Worm (Caenorhabditis elegans) whole organism, late embryonic: Measurements from ENCODE around the gene ZK1236.1.

Experiments used
- C38D4.7 ChIP-seq: fragments of 200-800 bp; sonication (Bioruptor generic); optimal IDR thresholded peaks from 2 replicates; lab custom pipeline; 2018; ENCODE audit warnings: mild to moderate bottlenecking, missing genetic modification characterization, moderate library complexity, missing compliant biosample characterization
- ama-1 ChIP-seq: fragments of 150-350 bp; optimal IDR thresholded peaks from 2 replicates; lab custom pipeline; 2014
- ceh-19 ChIP-seq: fragments of 200-800 bp; sonication (Bioruptor generic); optimal IDR thresholded peaks from 2 replicates; lab custom pipeline; 2018; ENCODE audit warnings: mild to moderate bottlenecking, missing genetic modification characterization, missing compliant biosample characterization
- hlh-30 ChIP-seq: sonication (generic microtip); optimal IDR thresholded peaks from 2 replicates; lab custom pipeline; 2017; ENCODE audit warnings: antibody characterized with exemption, missing genetic modification characterization, missing compliant biosample characterization; ENCODE audit not compliant: insufficient read depth
- lin-11 ChIP-seq: fragments of 200-800 bp; sonication (Bioruptor generic); optimal IDR thresholded peaks from 2 replicates; lab custom pipeline; 2018; ENCODE audit warnings: mild to moderate bottlenecking, missing genetic modification characterization, missing compliant biosample characterization
- nhr-232 ChIP-seq: sonication (generic microtip); optimal IDR thresholded peaks from 2 replicates; lab custom pipeline; 2016; ENCODE audit warnings: missing genetic modification characterization, missing compliant biosample characterization
- pha-4 ChIP-seq: fragments of 150-350 bp; optimal IDR thresholded peaks from 2 replicates; lab custom pipeline; 2018; ENCODE audit warnings: missing biosample characterization, missing genetic modification reagents, missing genetic modification characterization
- rnt-1 ChIP-seq: sonication (generic microtip); optimal IDR thresholded peaks from 2 replicates; lab custom pipeline; 2016; ENCODE audit warnings: missing genetic modification characterization, missing compliant biosample characterization
- sdc-2 ChIP-seq: sonication (generic microtip); optimal IDR thresholded peaks from 2 replicates; lab custom pipeline; 2016; ENCODE audit warnings: missing genotype, missing genetic modification characterization, missing compliant biosample characterization

- TF ChIP-seq pha-4 (tag; lab: Kevin White, UChicago) (no peak), hlh-30 (no peak), lin-11 (tag; lab: Kevin White, UChicago) (no peak), ceh-19 (GFP tag; lab: Kevin White, UChicago) (no peak), rnt-1 (tag; lab: Kevin White, UChicago) (no peak), C38D4.7 (GFP tag; lab: Kevin White, UChicago) (no peak), ama-1 (lab: Kevin White, UChicago) (no peak), sdc-2 (tag; lab: Kevin White, UChicago) (no peak), nhr-232 (no peak)
Measured at ce11 chrIII:8411976-8412375, 17.1 kb upstream of the ZK1236.1 start.
